Fruit fly (Drosophila melanogaster) whole organism, embryonic: ENCODE measurements around the gene Snx27.

Experiments
- Bdp1 ChIP-seq: fragments of 200-800 bp; sonication (Bioruptor generic); optimal IDR thresholded peaks from 3 replicates; lab custom pipeline; 2016; ENCODE audit warnings: missing biosample characterization, missing genetic modification characterization
- CG10274 ChIP-seq: fragments of 200-800 bp; sonication (Bioruptor generic); optimal IDR thresholded peaks from 3 replicates; lab custom pipeline; 2017; ENCODE audit warnings: missing biosample characterization, mild to moderate bottlenecking, missing genetic modification characterization
- CG11560 ChIP-seq: fragments of 200-800 bp; sonication (Bioruptor generic); IDR thresholded peaks from 3 replicates; pipeline ENCODE4 v1.3.6; 2022; ENCODE audit warnings: missing biosample characterization, missing genetic modification characterization
- CG12104 ChIP-seq: fragments of 200-800 bp; sonication (Bioruptor generic); optimal IDR thresholded peaks from 3 replicates; lab custom pipeline; 2016; ENCODE audit warnings: missing biosample characterization, missing genetic modification characterization
- CG12155 ChIP-seq: fragments of 200-800 bp; sonication (Bioruptor generic); optimal IDR thresholded peaks from 3 replicates; lab custom pipeline; 2016; ENCODE audit warnings: missing biosample characterization, missing genetic modification characterization
- CG14014 ChIP-seq: fragments of 200-800 bp; sonication (Bioruptor generic); IDR thresholded peaks from 2 replicates; pipeline ENCODE4 v1.3.6; 2022; ENCODE audit warnings: missing biosample characterization, missing genetic modification characterization
- CG15514 ChIP-seq: fragments of 200-800 bp; sonication (Bioruptor generic); optimal IDR thresholded peaks from 3 replicates; lab custom pipeline; 2017; ENCODE audit warnings: missing biosample characterization, missing genetic modification characterization, mild to moderate bottlenecking, moderate library complexity, missing genetic modification reagents
- CG1647 ChIP-seq: fragments of 200-800 bp; sonication (Bioruptor generic); optimal IDR thresholded peaks from 3 replicates; lab custom pipeline; 2016; ENCODE audit warnings: missing biosample characterization, missing genetic modification characterization
- CG3065 ChIP-seq: fragments of 200-800 bp; sonication (Bioruptor generic); optimal IDR thresholded peaks from 2 replicates; lab custom pipeline; 2016; ENCODE audit warnings: missing biosample characterization, missing genetic modification characterization
- CG32532 ChIP-seq: fragments of 200-800 bp; sonication (Bioruptor generic); IDR thresholded peaks from 2 replicates; pipeline ENCODE4 v1.3.6; 2022; ENCODE audit warnings: missing biosample characterization, missing genetic modification characterization
- CG3407 ChIP-seq: fragments of 200-800 bp; sonication (Bioruptor generic); optimal IDR thresholded peaks from 2 replicates; lab custom pipeline; 2018; ENCODE audit warnings: missing biosample characterization, mild to moderate bottlenecking, missing genetic modification characterization
- CG6175 ChIP-seq: fragments of 200-800 bp; sonication (Bioruptor generic); IDR thresholded peaks from 3 replicates; pipeline ENCODE4 v1.3.6; 2022; ENCODE audit warnings: missing biosample characterization, missing genetic modification characterization
- CG6813 ChIP-seq: fragments of 200-800 bp; sonication (Bioruptor generic); optimal IDR thresholded peaks from 2 replicates; lab custom pipeline; 2017; ENCODE audit warnings: missing biosample characterization, missing genetic modification characterization, mild to moderate bottlenecking, moderate library complexity, missing genetic modification reagents
- CG7745 ChIP-seq: fragments of 200-800 bp; sonication (Bioruptor generic); optimal IDR thresholded peaks from 2 replicates; lab custom pipeline; 2018; ENCODE audit warnings: missing biosample characterization, mild to moderate bottlenecking, missing genetic modification characterization, moderate library complexity
- CG8089 ChIP-seq: fragments of 200-800 bp; sonication (Bioruptor generic); optimal IDR thresholded peaks from 3 replicates; lab custom pipeline; 2016; ENCODE audit warnings: missing biosample characterization, missing genetic modification characterization
- CG8924 ChIP-seq: fragments of 200-800 bp; optimal IDR thresholded peaks from 3 replicates; lab custom pipeline; 2019; ENCODE audit warnings: missing biosample characterization, mild to moderate bottlenecking, missing genetic modification characterization, moderate library complexity
- Chrac-16 ChIP-seq: fragments of 200-800 bp; sonication (Bioruptor generic); optimal IDR thresholded peaks from 3 replicates; lab custom pipeline; 2016; ENCODE audit warnings: missing biosample characterization, missing genetic modification characterization
- CkIIα-i1 ChIP-seq: fragments of 200-800 bp; sonication (Bioruptor generic); IDR thresholded peaks from 2 replicates; pipeline ENCODE4 v1.3.6; 2022; ENCODE audit warnings: missing biosample characterization, missing genetic modification characterization
- GATAe ChIP-seq: fragments of 200-800 bp; sonication (Bioruptor generic); conservative IDR thresholded peaks from 2 replicates; pipeline ENCODE4 v1.3.6; 2022; ENCODE audit warnings: missing biosample characterization, missing genetic modification characterization
- HLH3B ChIP-seq: fragments of 200-800 bp; sonication (Bioruptor generic); IDR thresholded peaks from 2 replicates; pipeline ENCODE4 v1.3.6; 2022; ENCODE audit warnings: missing biosample characterization, missing genetic modification characterization
- Hand ChIP-seq: fragments of 200-800 bp; sonication (Bioruptor generic); optimal IDR thresholded peaks from 2 replicates; lab custom pipeline; 2017; ENCODE audit warnings: mild to moderate bottlenecking, missing biosample characterization, missing genetic modification reagents, missing genetic modification characterization
- MBD-R2 ChIP-seq: fragments of 200-800 bp; sonication (Bioruptor generic); IDR thresholded peaks from 2 replicates; pipeline ENCODE4 v1.3.6; 2022; ENCODE audit warnings: missing biosample characterization, missing genetic modification characterization
- MTF-1 ChIP-seq: fragments of 200-800 bp; sonication (Bioruptor generic); optimal IDR thresholded peaks from 2 replicates; lab custom pipeline; 2018; ENCODE audit warnings: missing biosample characterization, mild to moderate bottlenecking, missing genetic modification characterization, borderline replicate concordance
- Max ChIP-seq: fragments of 200-800 bp; sonication (Bioruptor generic); optimal IDR thresholded peaks from 2 replicates; lab custom pipeline; 2016; ENCODE audit warnings: missing biosample characterization, mild to moderate bottlenecking, missing genetic modification characterization
- Myb ChIP-seq: fragments of 200-800 bp; sonication (Bioruptor generic); optimal IDR thresholded peaks from 2 replicates; lab custom pipeline; 2016; ENCODE audit warnings: missing biosample characterization, missing genetic modification characterization
- NFAT ChIP-seq: fragments of 200-800 bp; sonication (Bioruptor generic); IDR thresholded peaks from 2 replicates; pipeline ENCODE4 v1.3.6; 2022; ENCODE audit warnings: missing biosample characterization, missing genetic modification characterization
- Neu2 ChIP-seq: fragments of 200-800 bp; sonication (Bioruptor generic); optimal IDR thresholded peaks from 3 replicates; lab custom pipeline; 2016; ENCODE audit warnings: missing biosample characterization, missing genetic modification characterization, borderline replicate concordance
- Nf-YA ChIP-seq: fragments of 200-800 bp; sonication (Bioruptor generic); IDR thresholded peaks from 2 replicates; pipeline ENCODE4 v1.3.6; 2022; ENCODE audit warnings: missing biosample characterization, missing genetic modification characterization
- Oli ChIP-seq: fragments of 200-800 bp; sonication (Bioruptor generic); optimal IDR thresholded peaks from 2 replicates; lab custom pipeline; 2018; ENCODE audit warnings: missing biosample characterization, mild to moderate bottlenecking, missing genetic modification characterization, moderate library complexity
- Six4 ChIP-seq: fragments of 200-800 bp; sonication (Bioruptor generic); optimal IDR thresholded peaks from 2 replicates; lab custom pipeline; 2016; ENCODE audit warnings: missing biosample characterization, missing genetic modification characterization
- abd-A ChIP-seq: fragments of 200-800 bp; sonication (Bioruptor generic); optimal IDR thresholded peaks from 3 replicates; lab custom pipeline; 2019; ENCODE audit warnings: missing biosample characterization, mild to moderate bottlenecking, missing genetic modification characterization, moderate library complexity
- cg ChIP-seq: fragments of 200-800 bp; sonication (Bioruptor generic); optimal IDR thresholded peaks from 3 replicates; lab custom pipeline; 2019; ENCODE audit warnings: missing biosample characterization, mild to moderate bottlenecking, missing genetic modification characterization, moderate library complexity
- da ChIP-seq: fragments of 200-800 bp; sonication (Bioruptor generic); optimal IDR thresholded peaks from 2 replicates; lab custom pipeline; 2016; ENCODE audit warnings: missing biosample characterization, missing genetic modification characterization
- fru ChIP-seq: fragments of >200 bp; optimal IDR thresholded peaks from 2 replicates; lab custom pipeline; 2017
- gcm ChIP-seq: fragments of 200-800 bp; sonication (Bioruptor generic); optimal IDR thresholded peaks from 2 replicates; lab custom pipeline; 2019; ENCODE audit warnings: missing biosample characterization, mild to moderate bottlenecking, missing genetic modification characterization, moderate library complexity
- gro ChIP-seq: fragments of 200-800 bp; sonication (Bioruptor generic); optimal IDR thresholded peaks from 2 replicates; lab custom pipeline; 2016; ENCODE audit warnings: missing biosample characterization, missing genetic modification characterization
- gsb-n ChIP-seq: fragments of 200-800 bp; sonication (Bioruptor generic); optimal IDR thresholded peaks from 3 replicates; lab custom pipeline; 2018; ENCODE audit warnings: missing biosample characterization, mild to moderate bottlenecking, missing genetic modification characterization
- hth ChIP-seq: fragments of >200 bp; optimal IDR thresholded peaks from 2 replicates; lab custom pipeline; 2017; ENCODE audit warnings: inconsistent platforms
- kni ChIP-seq: fragments of 200-800 bp; sonication (Bioruptor generic); optimal IDR thresholded peaks from 3 replicates; lab custom pipeline; 2017; ENCODE audit warnings: mild to moderate bottlenecking, missing biosample characterization, missing genetic modification reagents, missing genetic modification characterization
- lov ChIP-seq, 2 experiments: fragments of 200-800 bp in 1 of 2; fragments of >200 bp in 1 of 2; sonication (Bioruptor generic) in 1 of 2; IDR thresholded peaks in 1 of 2; optimal IDR thresholded peaks in 1 of 2; 2 replicates in 1 of 2; 3 replicates in 1 of 2; pipeline versions ENCODE4 v1.3.6 to Lab custom; 2017 to 2022; ENCODE audit warnings: missing biosample characterization in 1 of 2, missing genetic modification characterization in 1 of 2
- maf-S ChIP-seq: fragments of 200-800 bp; sonication (Bioruptor generic); optimal IDR thresholded peaks from 2 replicates; lab custom pipeline; 2016; ENCODE audit warnings: missing biosample characterization, missing genetic modification characterization
- mld ChIP-seq: fragments of 200-800 bp; sonication (Bioruptor generic); IDR thresholded peaks from 3 replicates; pipeline ENCODE4 v1.3.6; 2022; ENCODE audit warnings: missing biosample characterization, missing genetic modification characterization; ENCODE audit not compliant: partially characterized antibody
- nmo ChIP-seq: fragments of 200-800 bp; sonication (Bioruptor generic); optimal IDR thresholded peaks from 2 replicates; lab custom pipeline; 2018; ENCODE audit warnings: missing biosample characterization, mild to moderate bottlenecking, missing genetic modification characterization, moderate library complexity
- pan ChIP-seq, 4 experiments: fragments of >200 bp in 3 of 4; fragments of 200-800 bp in 1 of 4; sonication (Bioruptor generic) in 1 of 4; optimal IDR thresholded peaks in 3 of 4; IDR thresholded peaks in 1 of 4; 2 replicates each; pipeline versions ENCODE4 v1.3.6 to Lab custom; 2017 to 2022; ENCODE audit warnings: missing biosample characterization in 2 of 4, missing genetic modification characterization in 2 of 4, mixed read lengths in 1 of 4
- sens-2 ChIP-seq: fragments of 200-800 bp; sonication (Bioruptor generic); IDR thresholded peaks from 2 replicates; pipeline ENCODE4 v1.3.6; 2022; ENCODE audit warnings: missing biosample characterization, missing genetic modification characterization
- sima ChIP-seq: fragments of 200-800 bp; sonication (Bioruptor generic); optimal IDR thresholded peaks from 2 replicates; lab custom pipeline; 2016; ENCODE audit warnings: missing biosample characterization, missing genetic modification characterization
- sug ChIP-seq: fragments of 200-800 bp; optimal IDR thresholded peaks from 2 replicates; lab custom pipeline; 2019; ENCODE audit warnings: missing biosample characterization, mild to moderate bottlenecking, missing genetic modification characterization, moderate library complexity
- tll ChIP-seq, 2 experiments: fragments of 200-800 bp in 1 of 2; fragments of >200 bp in 1 of 2; sonication (Bioruptor generic) in 1 of 2; optimal IDR thresholded peaks; 2 replicates each; lab custom pipeline; 2017 to 2019; ENCODE audit warnings: missing biosample characterization in 2 of 2, missing genetic modification characterization in 2 of 2, mild to moderate bottlenecking in 1 of 2, moderate library complexity in 1 of 2
- zf30C ChIP-seq: fragments of 200-800 bp; sonication (Bioruptor generic); optimal IDR thresholded peaks from 3 replicates; lab custom pipeline; 2018; ENCODE audit warnings: missing biosample characterization, mild to moderate bottlenecking, missing genetic modification characterization

Snx27 gene

DNA sequence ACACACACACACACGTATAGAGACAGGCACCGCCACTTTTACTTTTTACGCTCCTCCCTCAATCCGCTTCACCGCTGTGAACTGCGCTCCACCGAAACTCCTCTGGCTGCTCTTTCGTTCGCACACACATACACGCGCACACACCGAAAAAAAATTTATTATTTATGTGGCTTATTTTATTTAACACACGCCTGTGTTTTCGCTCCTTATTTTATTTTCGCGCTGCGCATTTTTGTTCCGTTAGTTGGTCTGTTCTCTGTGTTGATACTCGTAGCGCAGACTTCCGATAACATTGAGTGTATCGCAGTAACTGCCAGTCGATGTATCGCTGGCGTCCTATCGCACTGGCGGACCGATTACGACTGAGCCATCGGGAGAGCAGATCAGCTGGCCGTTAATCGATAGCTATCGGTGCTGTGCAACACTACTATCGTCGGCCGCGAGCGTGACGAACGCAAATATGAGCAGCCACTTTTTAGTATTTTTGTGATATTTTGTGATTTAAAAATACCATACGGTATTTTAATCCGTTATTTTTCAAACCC is at the start of gene Snx27 (continued):
- no peak for TF ChIP-seq lov (optimal IDR thresholded peaks at IDR 0.05; lab: Kevin White, UChicago)
- TF ChIP-seq lov (GFP tag; IDR thresholded peaks at IDR 0.05; lab: Robert Waterston, UW) = no peak
- TF ChIP-seq Myb (GFP tag; lab: Kevin White, UChicago) = peak; percentile 99
- peak; percentile 70 for TF ChIP-seq cg (GFP tag; lab: Kevin White, UChicago)
- no peak for TF ChIP-seq Oli (tag; lab: Kevin White, UChicago)
- TF ChIP-seq CG8089 (GFP tag; lab: Kevin White, UChicago) = no peak
- TF ChIP-seq CG6813 (GFP tag; lab: Kevin White, UChicago) = peak; percentile 17
- TF ChIP-seq GATAe (GFP tag; lab: Robert Waterston, UW) = no peak
- TF ChIP-seq CG7745 (tag; lab: Kevin White, UChicago) = no peak
- no peak for TF ChIP-seq Neu2
- TF ChIP-seq maf-S (GFP tag; lab: Kevin White, UChicago) = peak; percentile 57
- TF ChIP-seq CG3407 = no peak
- TF ChIP-seq gcm (GFP tag; lab: Kevin White, UChicago) = peak; percentile 31
- peak; percentile 43 for TF ChIP-seq CG8924 (tag; lab: Kevin White, UChicago)
- TF ChIP-seq Chrac-16 (GFP tag; lab: Kevin White, UChicago) = peak; percentile 12
- no peak for TF ChIP-seq kni
- TF ChIP-seq Bdp1 (GFP tag; lab: Kevin White, UChicago) = no peak
- no peak for TF ChIP-seq CG3065 (GFP tag; lab: Kevin White, UChicago)
- TF ChIP-seq CG6175 = peak; percentile 48; the same call in 1 of the 3 replicates
- peak; percentile 35 for TF ChIP-seq CG12155 (GFP tag; lab: Kevin White, UChicago)
- peak; percentile 99 for TF ChIP-seq mld (GFP tag; lab: Robert Waterston, UW)
- peak; percentile 34; the same call in 1 of the 2 replicates for TF ChIP-seq HLH3B (GFP tag; lab: Robert Waterston, UW)
- no peak for TF ChIP-seq sima (GFP tag; lab: Kevin White, UChicago)
- TF ChIP-seq Hand = peak; percentile 36
- peak; percentile 65 for TF ChIP-seq nmo (GFP tag; lab: Kevin White, UChicago)
- TF ChIP-seq fru = no peak
- TF ChIP-seq sug (tag; lab: Kevin White, UChicago) = peak; percentile 37
- no peak for TF ChIP-seq Max (GFP tag; lab: Kevin White, UChicago)
- peak; percentile 83 for TF ChIP-seq gro (GFP tag; lab: Kevin White, UChicago)
- TF ChIP-seq Nf-YA (GFP tag; lab: Robert Waterston, UW) = no peak
- TF ChIP-seq MBD-R2 = peak; percentile 47
- TF ChIP-seq CG12104 (GFP tag; lab: Kevin White, UChicago) = no peak
- TF ChIP-seq CG14014 (GFP tag; lab: Robert Waterston, UW) = no peak; the same call in 1 of the 2 replicates
- TF ChIP-seq NFAT = peak; percentile 52; the same call in 1 of the 2 replicates
- no peak for TF ChIP-seq CkIIα-i1 (GFP tag; lab: Robert Waterston, UW)
- TF ChIP-seq hth (lab: Kevin White, UChicago) = no peak
- TF ChIP-seq tll (GFP tag; optimal IDR thresholded peaks at IDR 0.05; lab: Kevin White, UChicago) = no peak
- no peak for TF ChIP-seq pan (optimal IDR thresholded peaks at IDR 0.05; lab: Kevin White, UChicago)
- peak in 1 of 2 experiments; percentile 5 for TF ChIP-seq pan (GFP tag; optimal IDR thresholded peaks at IDR 0.05 in 1 of 2, IDR thresholded peaks at IDR 0.05 in 1 of 2)
- TF ChIP-seq CG11560 (tag; lab: Robert Waterston, UW) = peak; percentile 71; the same call in 2 of the 3 replicates
- no peak for TF ChIP-seq abd-A (tag; lab: Kevin White, UChicago)
- TF ChIP-seq CG32532 (GFP tag; lab: Robert Waterston, UW) = peak; percentile 65
- TF ChIP-seq sens-2 = no peak
- peak; percentile 60 for TF ChIP-seq CG1647 (GFP tag; lab: Kevin White, UChicago)
- TF ChIP-seq gsb-n (tag; lab: Kevin White, UChicago) = peak; percentile 97
- TF ChIP-seq zf30C = no peak
- no peak for TF ChIP-seq Six4 (GFP tag; lab: Kevin White, UChicago)
- peak; percentile 89 for TF ChIP-seq CG15514 (GFP tag; lab: Kevin White, UChicago)
- TF ChIP-seq CG10274 (GFP tag; lab: Kevin White, UChicago) = no peak
- TF ChIP-seq da (GFP tag; lab: Kevin White, UChicago) = no peak
- TF ChIP-seq MTF-1 (GFP tag; lab: Kevin White, UChicago) = no peak
